Worm (Caenorhabditis elegans) whole organism, late embryonic: ENCODE data around the gene T28D6.6.

Experiments
- ceh-22 ChIP-seq: sonication (generic microtip); optimal IDR thresholded peaks from 2 replicates; lab custom pipeline; 2017; ENCODE audit warnings: missing biosample characterization, missing genetic modification characterization
- unc-55 ChIP-seq: sonication (generic microtip); optimal IDR thresholded peaks from 2 replicates; lab custom pipeline; 2017; ENCODE audit warnings: missing biosample characterization, missing genetic modification reagents, missing genetic modification characterization

DNA sequence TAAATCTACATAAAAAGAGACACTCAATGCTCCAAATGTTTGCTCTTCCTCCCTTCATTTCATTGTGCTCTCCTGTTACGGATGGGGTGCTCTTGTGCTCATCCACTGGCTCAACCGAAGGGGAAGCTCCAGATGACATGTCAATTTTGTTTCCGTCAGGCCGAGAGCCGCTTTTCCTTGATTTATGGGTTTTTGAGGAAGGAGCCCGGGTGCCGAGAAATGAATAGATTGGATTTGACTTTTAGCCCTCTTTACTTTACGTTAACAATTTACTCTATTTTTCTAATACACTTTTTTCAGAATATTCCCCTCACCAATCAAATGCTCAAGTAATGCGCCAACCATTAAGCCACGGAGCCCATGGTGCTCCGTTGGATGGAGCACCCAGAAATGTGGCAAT is 17.2 kb upstream of the T28D6.6 start, which contains the start of gene T28D6.4:
- no peak for TF ChIP-seq unc-55 (GFP tag; lab: Kevin White, UChicago)
- TF ChIP-seq ceh-22 (tag; lab: Kevin White, UChicago): no peak
